Worm (Caenorhabditis elegans) whole organism, L2 larva: ENCODE results near the gene srv-25.

Source experiments
- R02D3.7 ChIP-seq: fragments of 150-350 bp; optimal IDR thresholded peaks from 2 replicates; lab custom pipeline; 2014; ENCODE audit warnings: missing biosample characterization, missing genetic modification characterization
- Y55F3AM.14 ChIP-seq: fragments of 200-800 bp; sonication (Bioruptor generic); optimal IDR thresholded peaks from 2 replicates; lab custom pipeline; 2018; ENCODE audit warnings: mild to moderate bottlenecking, missing genetic modification characterization, missing compliant biosample characterization
- ama-1 ChIP-seq: fragments of 150-350 bp; optimal IDR thresholded peaks from 2 replicates; lab custom pipeline; 2018; ENCODE audit warnings: inconsistent platforms
- ceh-16 ChIP-seq: fragments of 150-350 bp; optimal IDR thresholded peaks from 2 replicates; lab custom pipeline; 2014; ENCODE audit warnings: missing biosample characterization, missing genetic modification characterization
- elt-1 ChIP-seq: fragments of 150-350 bp; optimal IDR thresholded peaks from 2 replicates; lab custom pipeline; 2014; ENCODE audit warnings: missing biosample characterization, missing genetic modification characterization
- elt-3 ChIP-seq: sonication (generic microtip); optimal IDR thresholded peaks from 2 replicates; lab custom pipeline; 2017; ENCODE audit warnings: missing biosample characterization, missing genetic modification characterization
- lin-13 ChIP-seq: fragments of 150-350 bp; optimal IDR thresholded peaks from 2 replicates; lab custom pipeline; 2014; ENCODE audit warnings: missing biosample characterization, missing genetic modification reagents, missing genetic modification characterization
- nhr-23 ChIP-seq: fragments of 150-350 bp; optimal IDR thresholded peaks from 2 replicates; lab custom pipeline; 2014; ENCODE audit warnings: missing biosample characterization, missing genetic modification reagents, missing genetic modification characterization
- peb-1 ChIP-seq: fragments of 150-350 bp; optimal IDR thresholded peaks from 2 replicates; lab custom pipeline; 2014; ENCODE audit warnings: missing biosample characterization, missing genetic modification characterization
- skn-1 ChIP-seq: sonication (generic microtip); optimal IDR thresholded peaks from 2 replicates; lab custom pipeline; 2017; ENCODE audit warnings: missing biosample characterization, missing genetic modification characterization
- sma-9 ChIP-seq, 2 experiments: fragments of 150-350 bp in 1 of 2; sonication (generic microtip) in 1 of 2; optimal IDR thresholded peaks; 2 replicates each; lab custom pipeline; 2014 to 2016; ENCODE audit warnings: missing genetic modification characterization in 2 of 2, mild to moderate bottlenecking in 1 of 2, missing biosample characterization in 1 of 2, missing compliant biosample characterization in 1 of 2, missing genetic modification reagents in 1 of 2, moderate library complexity in 1 of 2
- snpc-4 ChIP-seq: fragments of 150-350 bp; optimal IDR thresholded peaks from 2 replicates; lab custom pipeline; 2014; ENCODE audit warnings: missing biosample characterization, missing genetic modification characterization
- unc-62 ChIP-seq: fragments of 150-350 bp; optimal IDR thresholded peaks from 2 replicates; lab custom pipeline; 2014; ENCODE audit warnings: missing biosample characterization, missing genetic modification reagents, missing genetic modification characterization
- ztf-11 ChIP-seq: sonication (generic microtip); optimal IDR thresholded peaks from 2 replicates; lab custom pipeline; 2017; ENCODE audit warnings: missing biosample characterization, missing genetic modification characterization

DNA sequence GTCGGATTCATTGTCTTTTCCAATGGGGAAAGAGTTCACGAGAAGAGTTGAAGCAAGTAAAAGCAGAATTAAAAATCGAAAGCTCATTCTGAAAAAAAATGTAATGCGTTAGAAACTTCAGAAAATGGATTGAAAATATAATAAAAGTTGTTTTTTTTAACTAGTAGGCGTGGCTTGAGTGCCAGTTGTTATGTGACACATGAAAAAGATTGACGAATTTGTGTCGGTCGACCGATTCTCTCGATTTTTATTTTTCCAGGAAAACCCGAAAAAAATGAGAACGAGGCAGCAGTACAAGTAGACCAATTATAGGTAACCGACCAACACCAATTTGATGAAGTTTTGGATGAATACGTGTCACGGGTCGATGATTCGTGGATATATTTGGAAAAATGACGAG, 43.8 kb downstream of the srv-25 start, which contains the start of gene nlp-16:
- no peak for TF ChIP-seq sma-9 (GFP tag; optimal IDR thresholded peaks at IDR 0.05; lab: Kevin White, UChicago)
- TF ChIP-seq sma-9 (tag; optimal IDR thresholded peaks at IDR 0.05; lab: Kevin White, UChicago): no peak
- TF ChIP-seq unc-62: no peak
- no peak for TF ChIP-seq Y55F3AM.14 (GFP tag; lab: Kevin White, UChicago)
- no peak for TF ChIP-seq elt-1 (tag; lab: Kevin White, UChicago)
- no peak for TF ChIP-seq ceh-16 (tag; lab: Kevin White, UChicago)
- TF ChIP-seq nhr-23 (tag; lab: Kevin White, UChicago): no peak
- TF ChIP-seq snpc-4: no peak
- no peak for TF ChIP-seq skn-1
- no peak for TF ChIP-seq R02D3.7
- no peak for TF ChIP-seq ztf-11 (tag; lab: Kevin White, UChicago)
- no peak for TF ChIP-seq lin-13 (GFP tag; lab: Kevin White, UChicago)
- TF ChIP-seq ama-1 (lab: Kevin White, UChicago): no peak
- no peak for TF ChIP-seq peb-1
- no peak for TF ChIP-seq elt-3 (tag; lab: Kevin White, UChicago)
